Fruit fly (Drosophila melanogaster): ENCODE data around the gene D2hgdh.
A peak's percentile ranks its signal among the peaks of the same experiment; 100 is the strongest.

D2hgdh gene

dm6 chrX:2166129-2166528 is 24.8 kb downstream of the D2hgdh start (continued):
- TF ChIP-seq HHEX (GFP tag; optimal IDR thresholded peaks at IDR 0.05) (no peak), dpn (GFP tag; optimal IDR thresholded peaks at IDR 0.05) (peak in 1 of 2 experiments; percentile 10), CG31365 (tag; optimal IDR thresholded peaks at IDR 0.05) (no peak), dimm (GFP tag; IDR thresholded peaks at IDR 0.05) (peak; percentile 43; the same call in 1 of the 2 replicates), Xbp1 (GFP tag; optimal IDR thresholded peaks at IDR 0.05) (peak; percentile 53), Rfx (GFP tag; IDR thresholded peaks at IDR 0.05) (no peak), Lim3 (GFP tag; IDR thresholded peaks at IDR 0.05) (no peak), Ptx1 (GFP tag; IDR thresholded peaks at IDR 0.05) (0 out of 2 replicates have a peak, but pooled peaks have one; percentile 14), CG14710 (tag; optimal IDR thresholded peaks at IDR 0.05) (peak; percentile 17), B-H1 (GFP tag; IDR thresholded peaks at IDR 0.05) (peak; percentile 37; the same call in 2 of the 3 replicates), CG17912 (GFP tag; optimal IDR thresholded peaks at IDR 0.05) (no peak), CG10979 (tag; optimal IDR thresholded peaks at IDR 0.05) (peak; percentile 53), bsh (GFP tag; optimal IDR thresholded peaks at IDR 0.05) (peak in 1 of 2 experiments; percentile 71), CG7556 (GFP tag; optimal IDR thresholded peaks at IDR 0.05) (peak; percentile 29), Xrp1 (GFP tag; IDR thresholded peaks at IDR 0.05) (peak; percentile 48; the same call in 1 of the 2 replicates), D (optimal IDR thresholded peaks at IDR 0.05) (no peak), D (GFP tag; optimal IDR thresholded peaks at IDR 0.05) (peak; percentile 22), HLH3B (GFP tag; IDR thresholded peaks at IDR 0.05) (peak; percentile 83), stc (GFP tag; IDR thresholded peaks at IDR 0.05) (peak; percentile 43; the same call in 1 of the 2 replicates), Dbx (GFP tag; IDR thresholded peaks at IDR 0.05) (no peak), lab (GFP tag; optimal IDR thresholded peaks at IDR 0.05) (peak; percentile 28), Max (GFP tag; optimal IDR thresholded peaks at IDR 0.05) (no peak), chn (GFP tag; optimal IDR thresholded peaks at IDR 0.05) (peak; percentile 38), CG30403 (GFP tag; optimal IDR thresholded peaks at IDR 0.05) (peak; percentile 43), peb (GFP tag; IDR thresholded peaks at IDR 0.05) (0 out of 2 replicates have a peak, but pooled peaks have one; percentile 10), GATAe (GFP tag; conservative IDR thresholded peaks at IDR 0.05) (no peak), fu2 (GFP tag; optimal IDR thresholded peaks at IDR 0.05) (no peak), Aef1 (GFP tag; IDR thresholded peaks at IDR 0.05) (0 out of 3 replicates have a peak, but pooled peaks have one; percentile 10), CG1024 (GFP tag; IDR thresholded peaks at IDR 0.05) (peak; percentile 47; the same call in 1 of the 2 replicates), CG15696 (tag; optimal IDR thresholded peaks at IDR 0.05) (no peak), Oaz (GFP tag; IDR thresholded peaks at IDR 0.05) (no peak), Hr51 (GFP tag; optimal IDR thresholded peaks at IDR 0.05) (peak in 1 of 2 experiments; percentile 36), CG5953 (GFP tag; IDR thresholded peaks at IDR 0.05) (peak; percentile 78), ase (GFP tag; IDR thresholded peaks at IDR 0.05) (peak; percentile 55; the same call in 1 of the 3 replicates), CG18262 (tag; optimal IDR thresholded peaks at IDR 0.05) (peak; percentile 36), ken (GFP tag; IDR thresholded peaks at IDR 0.05) (peak; percentile 80), Vsx1 (GFP tag; optimal IDR thresholded peaks at IDR 0.05) (no peak), dysf (GFP tag; IDR thresholded peaks at IDR 0.05) (peak; percentile 45; the same call in 2 of the 3 replicates), CG17568 (GFP tag; optimal IDR thresholded peaks at IDR 0.05) (no peak), ATbp (GFP tag; optimal IDR thresholded peaks at IDR 0.05) (peak; percentile 71), CG6813 (GFP tag; optimal IDR thresholded peaks at IDR 0.05) (no peak), TFAM (GFP tag; optimal IDR thresholded peaks at IDR 0.05) (no peak), CG11504 (tag; optimal IDR thresholded peaks at IDR 0.05) (peak; percentile 59), oc (tag; optimal IDR thresholded peaks at IDR 0.05) (peak; percentile 37), sd (tag; optimal IDR thresholded peaks at IDR 0.05) (no peak), Camta (GFP tag; optimal IDR thresholded peaks at IDR 0.05) (no peak), ttk (GFP tag; IDR thresholded peaks at IDR 0.05) (peak; percentile 35; the same call in 1 of the 2 replicates), CG2678 (tag; optimal IDR thresholded peaks at IDR 0.05) (peak; percentile 35), bab2 (GFP tag; optimal IDR thresholded peaks at IDR 0.05) (peak; percentile 40), zf30C (GFP tag; optimal IDR thresholded peaks at IDR 0.05) (no peak)
